Fruit fly (Drosophila melanogaster) whole organism, embryonic: Measurements from ENCODE around the gene park.

Experiments used
- CG10959 ChIP-seq: fragments of 200-800 bp; sonication (Bioruptor generic); IDR thresholded peaks from 2 replicates; pipeline ENCODE4 v1.3.6; 2022; ENCODE audit warnings: missing biosample characterization, missing genetic modification characterization
- CG11696 ChIP-seq: fragments of 200-800 bp; sonication (Bioruptor generic); IDR thresholded peaks from 2 replicates; pipeline ENCODE4 v1.3.6; 2022; ENCODE audit warnings: missing biosample characterization, missing genetic modification characterization
- CG12769 ChIP-seq: fragments of 200-800 bp; sonication (Bioruptor generic); optimal IDR thresholded peaks from 2 replicates; lab custom pipeline; 2019; ENCODE audit warnings: missing biosample characterization, mild to moderate bottlenecking, missing genetic modification characterization, moderate library complexity
- CG13287 ChIP-seq: fragments of 200-800 bp; sonication (Bioruptor generic); IDR thresholded peaks from 2 replicates; pipeline ENCODE4 v1.3.6; 2022; ENCODE audit warnings: missing biosample characterization, missing genetic modification characterization; ENCODE audit not compliant: partially characterized antibody
- CG14965 ChIP-seq: fragments of 200-800 bp; sonication (Bioruptor generic); optimal IDR thresholded peaks from 2 replicates; lab custom pipeline; 2016; ENCODE audit warnings: missing biosample characterization, missing genetic modification characterization, borderline replicate concordance
- CG2199 ChIP-seq: fragments of 200-800 bp; sonication (Bioruptor generic); IDR thresholded peaks from 3 replicates; pipeline ENCODE4 v1.3.6; 2022; ENCODE audit warnings: missing biosample characterization, missing genetic modification characterization
- CG30403 ChIP-seq: fragments of 200-800 bp; sonication (Bioruptor generic); optimal IDR thresholded peaks from 3 replicates; lab custom pipeline; 2016; ENCODE audit warnings: missing biosample characterization, missing genetic modification characterization
- CG3726 ChIP-seq: fragments of 200-800 bp; sonication (Bioruptor generic); IDR thresholded peaks from 3 replicates; pipeline ENCODE4, ENCODE4 v1.3.6; 2022; ENCODE audit warnings: missing biosample characterization, missing genetic modification characterization
- CG3838 ChIP-seq: fragments of 200-800 bp; sonication (Bioruptor generic); optimal IDR thresholded peaks from 3 replicates; lab custom pipeline; 2016; ENCODE audit warnings: missing biosample characterization, missing genetic modification characterization
- CG43689 ChIP-seq: fragments of 200-800 bp; sonication (Bioruptor generic); IDR thresholded peaks from 2 replicates; pipeline ENCODE4 v1.3.6; 2022; ENCODE audit warnings: missing biosample characterization, missing genetic modification characterization
- CG4424 ChIP-seq: fragments of 200-800 bp; sonication (Bioruptor generic); optimal IDR thresholded peaks from 3 replicates; lab custom pipeline; 2016; ENCODE audit warnings: missing biosample characterization, missing genetic modification characterization
- CG4730 ChIP-seq: fragments of 200-800 bp; sonication (Bioruptor generic); IDR thresholded peaks from 2 replicates; pipeline ENCODE4 v1.3.6; 2022; ENCODE audit warnings: missing biosample characterization, missing genetic modification characterization
- CG5953 ChIP-seq: fragments of 200-800 bp; sonication (Bioruptor generic); IDR thresholded peaks from 2 replicates; pipeline ENCODE4 v1.3.6; 2022; ENCODE audit warnings: missing biosample characterization, missing genetic modification characterization
- CG6254 ChIP-seq: fragments of 200-800 bp; sonication (Bioruptor generic); optimal IDR thresholded peaks from 3 replicates; lab custom pipeline; 2017; ENCODE audit warnings: mild to moderate bottlenecking, missing biosample characterization, missing genetic modification reagents, missing genetic modification characterization
- CG9609 ChIP-seq: fragments of 200-800 bp; sonication (Bioruptor generic); optimal IDR thresholded peaks from 3 replicates; lab custom pipeline; 2016; ENCODE audit warnings: missing biosample characterization, missing genetic modification characterization
- CG9932 ChIP-seq: fragments of 200-800 bp; sonication (Bioruptor generic); IDR thresholded peaks from 2 replicates; pipeline ENCODE4 v1.3.6; 2022; ENCODE audit warnings: missing biosample characterization, missing genetic modification characterization
- CrebB ChIP-seq: fragments of 200-800 bp; sonication (Bioruptor generic); optimal IDR thresholded peaks from 3 replicates; lab custom pipeline; 2018; ENCODE audit warnings: missing biosample characterization, mild to moderate bottlenecking, missing genetic modification characterization
- HLHmδ ChIP-seq: fragments of 200-800 bp; sonication (Bioruptor generic); optimal IDR thresholded peaks from 2 replicates; lab custom pipeline; 2018; ENCODE audit warnings: missing biosample characterization, mild to moderate bottlenecking, missing genetic modification characterization, moderate library complexity
- HmgZ ChIP-seq: fragments of 200-800 bp; sonication (Bioruptor generic); optimal IDR thresholded peaks from 2 replicates; lab custom pipeline; 2018; ENCODE audit warnings: missing biosample characterization, mild to moderate bottlenecking, missing genetic modification characterization
- Hr51 ChIP-seq, 2 experiments: fragments of 200-800 bp; sonication (Bioruptor generic); optimal IDR thresholded peaks; 2 replicates in 1 of 2; 3 replicates in 1 of 2; lab custom pipeline; 2016 to 2018; ENCODE audit warnings: missing biosample characterization in 2 of 2, missing genetic modification characterization in 2 of 2, mild to moderate bottlenecking in 1 of 2, moderate library complexity in 1 of 2
- Lpt ChIP-seq: fragments of >200 bp; optimal IDR thresholded peaks from 2 replicates; lab custom pipeline; 2018; ENCODE audit warnings: missing biosample characterization, missing genetic modification characterization
- MBD-R2 ChIP-seq: fragments of 200-800 bp; sonication (Bioruptor generic); IDR thresholded peaks from 2 replicates; pipeline ENCODE4 v1.3.6; 2022; ENCODE audit warnings: missing biosample characterization, missing genetic modification characterization
- Mad ChIP-seq: fragments of 200-800 bp; sonication (Bioruptor generic); optimal IDR thresholded peaks from 2 replicates; lab custom pipeline; 2016; ENCODE audit warnings: missing biosample characterization, missing genetic modification characterization
- Mrtf ChIP-seq: fragments of 200-800 bp; sonication (Bioruptor generic); IDR thresholded peaks from 3 replicates; pipeline ENCODE4 v1.3.6; 2022; ENCODE audit warnings: missing biosample characterization, missing genetic modification characterization
- NC2β ChIP-seq: fragments of 200-800 bp; sonication (Bioruptor generic); optimal IDR thresholded peaks from 2 replicates; lab custom pipeline; 2016; ENCODE audit warnings: missing biosample characterization, missing genetic modification characterization
- Optix ChIP-seq: fragments of 200-800 bp; sonication (Bioruptor generic); IDR thresholded peaks from 3 replicates; pipeline ENCODE4 v1.3.6; 2022; ENCODE audit warnings: missing biosample characterization, missing genetic modification characterization
- Rx ChIP-seq: fragments of 200-800 bp; sonication (Bioruptor generic); IDR thresholded peaks from 2 replicates; pipeline ENCODE4 v1.3.6; 2022; ENCODE audit warnings: missing biosample characterization, missing genetic modification characterization
- Vsx1 ChIP-seq: fragments of 200-800 bp; sonication (Bioruptor generic); optimal IDR thresholded peaks from 2 replicates; lab custom pipeline; 2017; ENCODE audit warnings: missing biosample characterization, mild to moderate bottlenecking, missing genetic modification characterization, missing genetic modification reagents
- YL-1 ChIP-seq: fragments of 200-800 bp; sonication (Bioruptor generic); optimal IDR thresholded peaks from 3 replicates; lab custom pipeline; 2017; ENCODE audit warnings: missing biosample characterization, mild to moderate bottlenecking, missing genetic modification characterization
- caup ChIP-seq: fragments of 200-800 bp; sonication (Bioruptor generic); optimal IDR thresholded peaks from 3 replicates; lab custom pipeline; 2017; ENCODE audit warnings: missing biosample characterization, mild to moderate bottlenecking, missing genetic modification characterization, moderate library complexity; ENCODE audit not compliant: severe bottlenecking
- dysf ChIP-seq: fragments of 200-800 bp; sonication (Bioruptor generic); IDR thresholded peaks from 3 replicates; pipeline ENCODE4 v1.3.6; 2022; ENCODE audit warnings: missing biosample characterization, missing genetic modification characterization
- ems ChIP-seq: fragments of 200-800 bp; sonication (Bioruptor generic); optimal IDR thresholded peaks from 3 replicates; lab custom pipeline; 2016; ENCODE audit warnings: missing biosample characterization, missing genetic modification characterization
- en ChIP-seq: fragments of 200-800 bp; sonication (Bioruptor generic); optimal IDR thresholded peaks from 2 replicates; lab custom pipeline; 2016; ENCODE audit warnings: missing biosample characterization, missing genetic modification characterization
- gcm ChIP-seq: fragments of 200-800 bp; sonication (Bioruptor generic); optimal IDR thresholded peaks from 2 replicates; lab custom pipeline; 2019; ENCODE audit warnings: missing biosample characterization, mild to moderate bottlenecking, missing genetic modification characterization, moderate library complexity
- insv ChIP-seq, 2 experiments: fragments of 200-800 bp; sonication (Bioruptor generic); optimal IDR thresholded peaks; 3 replicates each; lab custom pipeline; 2016 to 2018; ENCODE audit warnings: missing biosample characterization in 2 of 2, missing genetic modification characterization in 2 of 2
- jigr1 ChIP-seq: fragments of 200-800 bp; sonication (Bioruptor generic); IDR thresholded peaks from 3 replicates; pipeline ENCODE4 v1.3.6; 2022; ENCODE audit warnings: missing biosample characterization, missing genetic modification characterization
- ken ChIP-seq: fragments of 200-800 bp; sonication (Bioruptor generic); IDR thresholded peaks from 3 replicates; pipeline ENCODE4 v1.3.6; 2022; ENCODE audit warnings: missing biosample characterization, missing genetic modification characterization
- lmd ChIP-seq: fragments of 200-800 bp; sonication (Bioruptor generic); IDR thresholded peaks from 2 replicates; pipeline ENCODE4 v1.3.6; 2022; ENCODE audit warnings: missing biosample characterization, missing genetic modification characterization
- peb ChIP-seq: fragments of 200-800 bp; sonication (Bioruptor generic); IDR thresholded peaks from 2 replicates; pipeline ENCODE4 v1.3.6; 2022; ENCODE audit warnings: missing biosample characterization, missing genetic modification characterization
- pum ChIP-seq: fragments of 200-800 bp; sonication (Bioruptor generic); optimal IDR thresholded peaks from 2 replicates; lab custom pipeline; 2016; ENCODE audit warnings: missing biosample characterization, missing genetic modification characterization
- sd ChIP-seq: fragments of 200-800 bp; sonication (Bioruptor generic); optimal IDR thresholded peaks from 3 replicates; lab custom pipeline; 2018; ENCODE audit warnings: missing biosample characterization, mild to moderate bottlenecking, missing genetic modification characterization, moderate library complexity
- sob ChIP-seq: fragments of 200-800 bp; sonication (Bioruptor generic); IDR thresholded peaks from 2 replicates; pipeline ENCODE4 v1.3.6; 2022; ENCODE audit warnings: missing biosample characterization, missing genetic modification characterization
- sug ChIP-seq: fragments of 200-800 bp; optimal IDR thresholded peaks from 2 replicates; lab custom pipeline; 2019; ENCODE audit warnings: missing biosample characterization, mild to moderate bottlenecking, missing genetic modification characterization, moderate library complexity
- tio ChIP-seq: fragments of 200-800 bp; sonication (Bioruptor generic); optimal IDR thresholded peaks from 2 replicates; lab custom pipeline; 2017; ENCODE audit warnings: missing biosample characterization, missing genetic modification characterization, inconsistent platforms
- tll ChIP-seq, 2 experiments: fragments of 200-800 bp in 1 of 2; fragments of >200 bp in 1 of 2; sonication (Bioruptor generic) in 1 of 2; optimal IDR thresholded peaks; 2 replicates each; lab custom pipeline; 2017 to 2019; ENCODE audit warnings: missing biosample characterization in 2 of 2, missing genetic modification characterization in 2 of 2, mild to moderate bottlenecking in 1 of 2, moderate library complexity in 1 of 2
- ttk ChIP-seq: fragments of 200-800 bp; sonication (Bioruptor generic); IDR thresholded peaks from 2 replicates; pipeline ENCODE4 v2.1.2; 2022; ENCODE audit warnings: missing biosample characterization, missing genetic modification characterization
- tx ChIP-seq: fragments of 200-800 bp; sonication (Bioruptor generic); optimal IDR thresholded peaks from 2 replicates; lab custom pipeline; 2016; ENCODE audit warnings: missing biosample characterization, missing genetic modification characterization

Gene park

dm6 chr3L:21202029-21202776, 5.5 kb upstream of the park start (continued):
- TF ChIP-seq peb (GFP tag; lab: Robert Waterston, UW) (no peak), CG12769 (tag; lab: Kevin White, UChicago) (peak; percentile 7), sug (peak; percentile 6), NC2β (GFP tag; lab: Kevin White, UChicago) (no peak), dysf (GFP tag; lab: Robert Waterston, UW) (no peak), insv (GFP tag; optimal IDR thresholded peaks at IDR 0.05; lab: Kevin White, UChicago) (peak; percentile 78 to 96), Lpt (GFP tag; lab: Kevin White, UChicago) (no peak), pum (no peak), CG2199 (GFP tag; lab: Robert Waterston, UW) (peak; percentile 91), CG6254 (GFP tag; lab: Kevin White, UChicago) (peak; percentile 59)
- TF ChIP-seq, all 482 proteins: peak for 23

DNA sequence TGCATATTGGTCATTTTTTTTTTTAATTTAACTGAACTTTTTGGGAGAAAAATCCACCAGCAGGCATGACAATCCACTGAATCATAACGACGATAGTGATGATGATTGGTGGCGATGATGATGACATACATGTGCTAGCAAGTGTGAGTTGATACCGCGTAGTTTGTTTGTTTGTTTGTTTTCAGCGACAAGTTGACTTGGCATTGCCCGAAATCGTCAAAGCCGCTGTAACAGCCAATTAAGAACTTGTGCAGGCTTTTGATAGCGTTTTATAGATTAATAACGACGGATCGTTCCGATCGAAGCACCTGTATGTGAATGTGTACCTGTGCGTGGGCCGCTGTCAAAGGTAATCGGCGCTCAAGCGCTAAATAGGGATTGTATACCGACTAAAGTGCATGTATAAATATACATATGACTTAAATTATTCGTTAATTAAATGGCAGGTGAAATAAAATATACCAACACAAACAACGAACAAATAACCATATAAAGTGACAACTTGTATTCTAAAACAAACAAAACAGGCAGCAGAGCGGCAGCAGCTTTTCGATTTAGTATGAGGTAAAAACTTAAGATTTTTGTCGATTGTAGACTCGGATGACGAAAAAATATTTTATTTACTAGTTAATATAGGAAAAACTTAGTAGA, 4.7 kb upstream of the park start:
- no peak for TF ChIP-seq CG11696
- no peak for TF ChIP-seq CG13287 (GFP tag; lab: Robert Waterston, UW)
- TF ChIP-seq CrebB (tag; lab: Kevin White, UChicago) = no peak
- no peak for TF ChIP-seq Hr51 (GFP tag; optimal IDR thresholded peaks at IDR 0.05; lab: Kevin White, UChicago)
- TF ChIP-seq tio (GFP tag; lab: Kevin White, UChicago) = no peak
- no peak for TF ChIP-seq ems (GFP tag; lab: Kevin White, UChicago)
- TF ChIP-seq sd (tag; lab: Kevin White, UChicago) = peak; percentile 22
- TF ChIP-seq CG30403 (GFP tag; lab: Kevin White, UChicago) = no peak
- no peak for TF ChIP-seq MBD-R2 (GFP tag; lab: Robert Waterston, UW)
- no peak for TF ChIP-seq Mad (GFP tag; lab: Kevin White, UChicago)
- TF ChIP-seq CG4730 (GFP tag; lab: Robert Waterston, UW) = no peak
- TF ChIP-seq lmd (GFP tag; lab: Robert Waterston, UW) = no peak
- TF ChIP-seq HmgZ = peak; percentile 5
- TF ChIP-seq HLHmδ (GFP tag; lab: Kevin White, UChicago) = no peak
- no peak for TF ChIP-seq CG9609 (GFP tag; lab: Kevin White, UChicago)
- no peak for TF ChIP-seq Rx
- TF ChIP-seq Vsx1 (GFP tag; lab: Kevin White, UChicago) = peak; percentile 82
- no peak for TF ChIP-seq CG10959 (GFP tag; lab: Robert Waterston, UW)
- no peak; the same call in 2 of the 3 replicates for TF ChIP-seq dysf (GFP tag; lab: Robert Waterston, UW)
- no peak for TF ChIP-seq gcm (GFP tag; lab: Kevin White, UChicago)
- TF ChIP-seq en (GFP tag; lab: Kevin White, UChicago) = no peak
- no peak for TF ChIP-seq CG4424 (GFP tag; lab: Kevin White, UChicago)
- TF ChIP-seq CG14965 = no peak
- TF ChIP-seq ttk (GFP tag; lab: Robert Waterston, UW) = no peak
- TF ChIP-seq tll (GFP tag; optimal IDR thresholded peaks at IDR 0.05; lab: Kevin White, UChicago) = no peak
- TF ChIP-seq Optix (GFP tag; lab: Robert Waterston, UW) = 0 out of 3 replicates have a peak, but pooled peaks have one; percentile 19
- peak; percentile 18 for TF ChIP-seq caup (GFP tag; lab: Kevin White, UChicago)
- TF ChIP-seq YL-1 (GFP tag; lab: Kevin White, UChicago) = no peak
- TF ChIP-seq CG43689 (GFP tag; lab: Robert Waterston, UW) = 0 out of 2 replicates have a peak, but pooled peaks have one; percentile 25
- peak; percentile 46; the same call in 1 of the 2 replicates for TF ChIP-seq sob
- TF ChIP-seq tx = no peak
- TF ChIP-seq CG9932 (GFP tag; lab: Robert Waterston, UW) = no peak
- no peak for TF ChIP-seq ken
- no peak for TF ChIP-seq Lpt (GFP tag; lab: Kevin White, UChicago)
- peak; percentile 27; the same call in 1 of the 3 replicates for TF ChIP-seq Mrtf (GFP tag; lab: Robert Waterston, UW)
- TF ChIP-seq CG5953 (GFP tag; lab: Robert Waterston, UW) = no peak
- no peak for TF ChIP-seq jigr1 (GFP tag; lab: Robert Waterston, UW)
- TF ChIP-seq CG3838 (GFP tag; lab: Kevin White, UChicago) = no peak
- peak; percentile 25 for TF ChIP-seq sug
- TF ChIP-seq CG3726 (GFP tag; lab: Robert Waterston, UW) = no peak
